Worm (Caenorhabditis elegans) whole organism, late embryonic: ENCODE data around the gene mboa-6.

Experiments used
- C08G9.2 ChIP-seq: sonication (generic microtip); optimal IDR thresholded peaks from 2 replicates; lab custom pipeline; 2016; ENCODE audit warnings: mild to moderate bottlenecking, missing genetic modification characterization, moderate library complexity, missing compliant biosample characterization
- C38D4.7 ChIP-seq: fragments of 200-800 bp; sonication (Bioruptor generic); optimal IDR thresholded peaks from 2 replicates; lab custom pipeline; 2018; ENCODE audit warnings: mild to moderate bottlenecking, missing genetic modification characterization, moderate library complexity, missing compliant biosample characterization
- F13H6.1 ChIP-seq: sonication (generic microtip); optimal IDR thresholded peaks from 2 replicates; lab custom pipeline; 2016; ENCODE audit warnings: missing genetic modification characterization, missing compliant biosample characterization
- K02D7.2 ChIP-seq: sonication (generic microtip); optimal IDR thresholded peaks from 2 replicates; lab custom pipeline; 2017; ENCODE audit warnings: mild to moderate bottlenecking, missing genetic modification characterization, missing compliant biosample characterization
- T23F11.4 ChIP-seq: fragments of 200-800 bp; sonication (Bioruptor generic); optimal IDR thresholded peaks from 2 replicates; lab custom pipeline; 2018; ENCODE audit warnings: mild to moderate bottlenecking, missing genetic modification characterization, missing compliant biosample characterization
- ahr-1 ChIP-seq: sonication (generic microtip); optimal IDR thresholded peaks from 2 replicates; lab custom pipeline; 2016; ENCODE audit warnings: missing genetic modification characterization, missing compliant biosample characterization
- ceh-14 ChIP-seq: sonication (generic microtip); optimal IDR thresholded peaks from 2 replicates; lab custom pipeline; 2016; ENCODE audit warnings: missing genotype, missing genetic modification characterization, missing compliant biosample characterization
- ceh-18 ChIP-seq: sonication (generic microtip); optimal IDR thresholded peaks from 2 replicates; lab custom pipeline; 2016; ENCODE audit warnings: missing genetic modification characterization, missing compliant biosample characterization
- ceh-2 ChIP-seq: sonication (generic microtip); optimal IDR thresholded peaks from 2 replicates; lab custom pipeline; 2016; ENCODE audit warnings: missing genotype, missing genetic modification characterization, missing compliant biosample characterization
- ceh-22 ChIP-seq: sonication (generic microtip); optimal IDR thresholded peaks from 2 replicates; lab custom pipeline; 2017; ENCODE audit warnings: missing biosample characterization, missing genetic modification characterization
- ceh-30 ChIP-seq: fragments of 150-350 bp; optimal IDR thresholded peaks from 2 replicates; lab custom pipeline; 2014; ENCODE audit warnings: missing biosample characterization, missing genetic modification characterization
- ceh-31 ChIP-seq: sonication (generic microtip); optimal IDR thresholded peaks from 2 replicates; lab custom pipeline; 2016; ENCODE audit warnings: missing genetic modification characterization, missing compliant biosample characterization
- ceh-48 ChIP-seq: sonication (generic microtip); optimal IDR thresholded peaks from 2 replicates; lab custom pipeline; 2016; ENCODE audit warnings: missing genetic modification characterization, inconsistent platforms, missing compliant biosample characterization
- che-1 ChIP-seq: sonication (generic microtip); optimal IDR thresholded peaks from 2 replicates; lab custom pipeline; 2016; ENCODE audit warnings: mild to moderate bottlenecking, missing genetic modification characterization, missing compliant biosample characterization
- dmd-4 ChIP-seq: sonication (generic microtip); optimal IDR thresholded peaks from 2 replicates; lab custom pipeline; 2016; ENCODE audit warnings: borderline replicate concordance, missing genetic modification characterization, missing compliant biosample characterization
- elt-4 ChIP-seq: sonication (generic microtip); optimal IDR thresholded peaks from 2 replicates; lab custom pipeline; 2016; ENCODE audit warnings: missing genetic modification characterization, missing compliant biosample characterization
- fkh-6 ChIP-seq: sonication (generic microtip); optimal IDR thresholded peaks from 2 replicates; lab custom pipeline; 2016; ENCODE audit warnings: missing genetic modification characterization, missing compliant biosample characterization
- gmeb-2 ChIP-seq: sonication (generic microtip); optimal IDR thresholded peaks from 2 replicates; lab custom pipeline; 2016; ENCODE audit warnings: missing genetic modification characterization, inconsistent platforms, missing compliant biosample characterization
- hlh-15 ChIP-seq: sonication (generic microtip); optimal IDR thresholded peaks from 2 replicates; lab custom pipeline; 2016; ENCODE audit warnings: missing genetic modification characterization, missing compliant biosample characterization
- hlh-30 ChIP-seq: sonication (generic microtip); optimal IDR thresholded peaks from 2 replicates; lab custom pipeline; 2017; ENCODE audit warnings: antibody characterized with exemption, missing genetic modification characterization, missing compliant biosample characterization; ENCODE audit not compliant: insufficient read depth
- hlh-6 ChIP-seq: sonication (generic microtip); optimal IDR thresholded peaks from 2 replicates; lab custom pipeline; 2016; ENCODE audit warnings: missing genotype, missing genetic modification characterization, missing compliant biosample characterization
- lim-6 ChIP-seq: sonication (generic microtip); optimal IDR thresholded peaks from 2 replicates; lab custom pipeline; 2016; ENCODE audit warnings: missing genetic modification characterization, missing compliant biosample characterization
- nfya-1 ChIP-seq: sonication (generic microtip); optimal IDR thresholded peaks from 2 replicates; lab custom pipeline; 2017; ENCODE audit warnings: missing genetic modification characterization, mild to moderate bottlenecking, missing compliant biosample characterization, antibody characterized with exemption, moderate library complexity
- nhr-11 ChIP-seq: fragments of 150-350 bp; optimal IDR thresholded peaks from 2 replicates; lab custom pipeline; 2014; ENCODE audit warnings: missing biosample characterization, missing genetic modification characterization
- pag-3 ChIP-seq: sonication (generic microtip); optimal IDR thresholded peaks from 2 replicates; lab custom pipeline; 2016; ENCODE audit warnings: missing compliant biosample characterization, missing genetic modification characterization, borderline replicate concordance
- pha-4 ChIP-seq: fragments of 150-350 bp; optimal IDR thresholded peaks from 2 replicates; lab custom pipeline; 2018; ENCODE audit warnings: missing biosample characterization, missing genetic modification reagents, missing genetic modification characterization
- ref-2 ChIP-seq: sonication (generic microtip); optimal IDR thresholded peaks from 2 replicates; lab custom pipeline; 2016; ENCODE audit warnings: missing genetic modification characterization, missing compliant biosample characterization
- rnt-1 ChIP-seq: sonication (generic microtip); optimal IDR thresholded peaks from 2 replicates; lab custom pipeline; 2016; ENCODE audit warnings: missing genetic modification characterization, missing compliant biosample characterization
- sdc-2 ChIP-seq: sonication (generic microtip); optimal IDR thresholded peaks from 2 replicates; lab custom pipeline; 2016; ENCODE audit warnings: missing genotype, missing genetic modification characterization, missing compliant biosample characterization
- syd-9 ChIP-seq: sonication (generic microtip); optimal IDR thresholded peaks from 2 replicates; lab custom pipeline; 2016; ENCODE audit warnings: mild to moderate bottlenecking, missing genetic modification characterization, moderate library complexity, missing compliant biosample characterization
- tbx-2 ChIP-seq: sonication (generic microtip); optimal IDR thresholded peaks from 2 replicates; lab custom pipeline; 2016; ENCODE audit warnings: missing genetic modification characterization, missing compliant biosample characterization
- unc-86 ChIP-seq: sonication (generic microtip); optimal IDR thresholded peaks from 2 replicates; lab custom pipeline; 2016; ENCODE audit warnings: missing genetic modification characterization, missing compliant biosample characterization
- zip-5 ChIP-seq: sonication (generic microtip); optimal IDR thresholded peaks from 2 replicates; lab custom pipeline; 2016; ENCODE audit warnings: missing genetic modification characterization, missing compliant biosample characterization

mboa-6 gene

DNA sequence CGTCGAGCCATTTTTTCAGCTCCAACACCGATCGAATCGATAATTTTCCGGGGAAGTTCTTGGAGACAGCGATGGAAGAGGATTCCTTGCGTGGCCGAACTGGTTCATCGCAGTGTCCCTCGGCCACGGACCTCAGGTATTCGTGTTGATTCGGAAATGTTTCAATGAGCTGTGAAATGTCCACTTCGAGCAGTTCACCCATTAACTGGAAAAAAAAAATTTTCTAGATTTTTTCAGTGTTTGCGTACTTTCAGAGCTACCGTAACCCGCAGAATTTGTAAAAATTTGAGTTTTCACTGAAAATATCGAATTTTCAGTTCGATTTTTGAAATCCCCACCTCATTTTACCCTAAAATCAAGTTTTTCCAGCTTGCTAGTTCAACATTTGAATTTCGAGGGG, 13.9 kb downstream of the mboa-6 start:
- TF ChIP-seq rnt-1 (no peak), C38D4.7 (GFP tag; lab: Kevin White, UChicago) (no peak), ceh-48 (tag; lab: Kevin White, UChicago) (no peak), C08G9.2 (tag; lab: Kevin White, UChicago) (no peak), ceh-14 (tag; lab: Kevin White, UChicago) (no peak), ceh-2 (no peak), pag-3 (tag; lab: Kevin White, UChicago) (no peak), tbx-2 (no peak), hlh-30 (tag; lab: Kevin White, UChicago) (no peak), ceh-18 (tag; lab: Kevin White, UChicago) (no peak), unc-86 (tag; lab: Kevin White, UChicago) (no peak)

DNA sequence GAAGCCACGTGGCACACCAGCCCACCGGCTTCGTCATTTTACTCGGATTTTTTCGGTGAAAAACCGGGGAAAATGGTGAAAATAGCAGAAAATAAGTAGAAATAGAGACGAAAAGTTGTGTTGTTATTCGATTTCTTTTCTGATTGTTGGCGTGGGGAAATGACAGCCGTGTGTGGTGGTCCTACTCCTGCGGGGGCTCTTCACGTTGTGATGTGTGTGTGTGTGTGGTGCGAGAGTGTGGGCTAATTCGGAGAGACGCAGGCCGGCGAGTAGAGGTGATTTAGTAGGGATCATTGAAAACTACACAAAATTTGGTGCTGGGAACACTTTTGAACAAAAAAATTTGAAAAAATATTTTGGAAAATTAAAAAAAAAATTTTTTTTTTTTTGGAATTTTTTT, 18.3 kb downstream of the mboa-6 start, which contains the start of gene F53A3.1:
Gene F53A3.1 (minus strand): TSS at position 150 of the 400 bp plus-strand sequence.
- TF ChIP-seq pha-4: no peak
- no peak for TF ChIP-seq tbx-2
- no peak for TF ChIP-seq dmd-4 (tag; lab: Kevin White, UChicago)
- no peak for TF ChIP-seq che-1 (tag; lab: Kevin White, UChicago)
- TF ChIP-seq hlh-6 (tag; lab: Kevin White, UChicago): no peak
- no peak for TF ChIP-seq nfya-1 (tag; lab: Kevin White, UChicago)
- TF ChIP-seq nhr-11 (tag; lab: Kevin White, UChicago): no peak

DNA sequence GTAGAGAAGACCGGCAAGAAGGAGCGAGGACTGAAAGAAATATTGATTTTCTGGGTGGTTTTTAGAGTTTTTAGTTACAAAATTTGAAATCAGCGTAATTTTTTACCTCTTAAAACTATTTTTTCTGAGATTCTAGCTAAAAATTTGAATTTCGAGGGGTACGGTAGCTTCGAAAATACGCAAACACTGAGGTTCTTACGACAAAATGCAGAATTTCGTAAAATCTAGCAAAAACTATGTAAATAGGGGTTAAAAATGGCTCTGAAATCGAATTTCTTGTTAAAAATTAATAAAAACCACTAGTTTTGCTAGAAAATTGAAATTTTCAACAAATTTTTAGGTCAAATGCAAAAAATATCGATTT, 22.1 kb downstream of the mboa-6 start:
- no peak for TF ChIP-seq gmeb-2 (tag; lab: Kevin White, UChicago)
- no peak for TF ChIP-seq zip-5 (tag; lab: Kevin White, UChicago)
- no peak for TF ChIP-seq F13H6.1

DNA sequence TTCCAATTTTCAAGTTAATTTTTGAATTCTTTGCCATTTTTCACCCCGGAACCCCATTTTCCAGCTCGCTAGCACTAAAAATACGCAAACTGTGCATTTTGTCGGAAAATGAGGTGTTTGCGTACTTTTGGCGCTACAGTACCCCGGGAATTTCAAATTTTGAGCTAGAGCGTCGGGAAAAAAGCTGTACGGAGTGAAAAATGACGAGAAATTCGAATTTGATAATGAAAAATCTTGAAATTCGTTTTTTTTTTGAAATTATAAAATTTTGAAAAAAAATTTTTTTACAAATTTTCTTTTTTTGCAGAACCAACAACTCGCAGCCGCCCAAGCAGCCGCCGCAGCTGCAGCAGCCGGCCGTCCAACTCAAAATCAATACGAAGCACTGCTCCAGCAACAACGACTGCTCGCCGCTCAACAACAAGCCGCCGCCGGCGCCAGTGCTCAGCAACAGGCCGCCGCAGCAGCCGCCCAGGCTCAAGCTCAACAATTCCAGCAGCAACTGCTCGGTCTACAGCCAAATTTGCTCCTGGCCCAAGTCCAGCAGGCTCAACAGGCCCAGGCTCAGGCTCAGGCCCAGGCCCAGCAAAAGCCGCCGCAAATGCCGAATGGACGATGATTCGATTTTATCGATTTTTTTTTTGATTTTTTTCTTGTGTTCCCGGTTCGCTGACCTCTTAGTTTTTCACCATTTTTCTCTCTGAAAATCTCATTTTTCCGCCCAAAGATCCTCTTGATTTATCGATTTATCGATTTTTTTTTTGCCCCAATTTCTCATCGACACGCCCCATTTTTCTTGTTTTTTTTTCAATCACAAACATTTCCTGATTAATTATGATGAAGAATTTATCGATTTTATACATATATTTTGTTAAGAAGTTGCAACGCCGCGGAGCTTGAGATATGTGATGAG, 22.8 kb downstream of the mboa-6 start:
- TF ChIP-seq hlh-15 (tag; lab: Kevin White, UChicago) (no peak), ref-2 (tag; lab: Kevin White, UChicago) (peak; percentile 4), ceh-31 (tag; lab: Kevin White, UChicago) (peak; percentile 13), pha-4 (no peak), ceh-48 (tag; lab: Kevin White, UChicago) (peak; percentile 58), K02D7.2 (no peak), sdc-2 (tag; lab: Kevin White, UChicago) (peak; percentile 14), lim-6 (tag; lab: Kevin White, UChicago) (no peak)

DNA sequence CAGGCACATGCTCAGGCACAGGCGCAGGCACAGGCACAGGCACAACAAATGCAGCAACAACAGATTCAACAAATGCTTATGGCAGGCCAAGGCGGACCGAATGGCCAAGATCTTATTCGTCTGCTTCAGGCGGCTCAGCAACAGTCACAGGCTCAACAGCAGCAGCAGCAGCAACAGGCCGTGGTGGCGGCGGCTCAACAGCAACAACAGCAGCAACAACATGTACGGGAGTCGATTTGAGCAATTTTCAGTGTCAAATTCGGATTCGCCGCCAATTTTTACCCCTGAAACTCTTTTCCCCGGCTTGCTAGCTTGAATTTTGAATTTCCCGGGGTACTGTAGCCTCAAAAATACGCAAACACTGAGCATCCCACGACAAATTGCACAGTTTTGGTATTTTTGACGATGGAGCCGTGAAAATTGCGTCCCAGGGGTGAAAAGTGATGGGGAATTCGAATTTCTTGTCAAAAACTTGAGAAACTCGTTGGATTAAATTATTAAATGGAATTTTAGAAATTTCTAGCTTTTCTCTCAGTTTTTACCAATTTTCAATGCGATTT, 23.8 kb downstream of the mboa-6 start:
- TF ChIP-seq elt-4 (tag; lab: Kevin White, UChicago): peak; percentile 46
- no peak for TF ChIP-seq ceh-30 (tag; lab: Kevin White, UChicago)
- TF ChIP-seq, all 69 proteins: peak for 1

DNA sequence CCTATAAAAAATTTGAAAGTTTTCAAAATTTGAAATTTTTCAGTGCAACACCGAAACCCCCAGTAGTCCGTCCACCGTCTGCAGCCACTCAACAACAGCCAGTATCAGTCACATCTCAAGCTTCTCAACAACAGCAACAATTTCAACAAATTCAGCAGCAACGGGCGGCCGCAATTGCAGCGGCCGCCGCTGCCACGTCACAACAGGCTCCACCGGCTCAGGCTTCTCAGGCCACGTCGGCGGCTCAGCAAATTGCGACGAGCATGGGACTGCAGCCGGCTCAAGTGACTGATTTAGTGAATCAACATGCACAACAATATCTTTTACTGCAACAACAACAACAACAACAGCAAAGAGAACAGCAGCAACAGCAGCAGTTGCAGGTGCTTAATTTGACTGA, 27.6 kb downstream of the mboa-6 start:
- TF ChIP-seq che-1 (tag; lab: Kevin White, UChicago) (no peak), T23F11.4 (GFP tag; lab: Kevin White, UChicago) (no peak), fkh-6 (tag; lab: Kevin White, UChicago) (no peak), ceh-22 (tag; lab: Kevin White, UChicago) (no peak), syd-9 (tag; lab: Kevin White, UChicago) (no peak), rnt-1 (no peak), hlh-6 (tag; lab: Kevin White, UChicago) (no peak), ahr-1 (tag; lab: Kevin White, UChicago) (no peak), ceh-2 (no peak)
